Fruit fly (Drosophila melanogaster): ENCODE measurements around the gene Naa60.

Gene Naa60

dm6 chr3L:9713828-9714536 lies 12.7 kb upstream of the Naa60 start, which contains the start of gene vsg (continued):
- TF ChIP-seq CG4820 (GFP tag; optimal IDR thresholded peaks at IDR 0.05), result peak; percentile 70
- TF ChIP-seq CG4854 (GFP tag; optimal IDR thresholded peaks at IDR 0.05), result peak; percentile 6
- peak; percentile 77 for TF ChIP-seq tin (GFP tag; optimal IDR thresholded peaks at IDR 0.05)
- TF ChIP-seq CG7372 (GFP tag; IDR thresholded peaks at IDR 0.05), result peak; percentile 58
- TF ChIP-seq pita (GFP tag; optimal IDR thresholded peaks at IDR 0.05), result no peak
- TF ChIP-seq tna (GFP tag; IDR thresholded peaks at IDR 0.05; ENCODE audit: partially characterized antibody), result peak; percentile 74
- 0 out of 2 replicates have a peak, but pooled peaks have one; percentile 16 for TF ChIP-seq peb (GFP tag; IDR thresholded peaks at IDR 0.05)
- peak; percentile 67 for TF ChIP-seq CG1603 (tag; optimal IDR thresholded peaks at IDR 0.05)
- peak; percentile 25 for TF ChIP-seq Atf3 (GFP tag; optimal IDR thresholded peaks at IDR 0.05)
- TF ChIP-seq CG3995 (GFP tag; optimal IDR thresholded peaks at IDR 0.05), result peak; percentile 48
- TF ChIP-seq hkb (optimal IDR thresholded peaks at IDR 0.05), result no peak
- TF ChIP-seq hkb (GFP tag; IDR thresholded peaks at IDR 0.05), result peak; percentile 53; the same call in 1 of the 2 replicates
- no peak for TF ChIP-seq CHES-1-like (GFP tag; optimal IDR thresholded peaks at IDR 0.05)
- peak; percentile 49 for TF ChIP-seq CG10431 (GFP tag; optimal IDR thresholded peaks at IDR 0.05)
- TF ChIP-seq CG32532 (GFP tag; IDR thresholded peaks at IDR 0.05), result peak; percentile 79
- TF ChIP-seq BEAF-32 (GFP tag; optimal IDR thresholded peaks at IDR 0.05), result peak; percentile 91
- TF ChIP-seq CG3726 (GFP tag; IDR thresholded peaks at IDR 0.05), result no peak
- peak; percentile 79 for TF ChIP-seq CG13296 (GFP tag; optimal IDR thresholded peaks at IDR 0.05)
- TF ChIP-seq row (GFP tag; IDR thresholded peaks at IDR 0.05), result peak; percentile 92
- peak; percentile 9 for TF ChIP-seq HHEX (GFP tag; optimal IDR thresholded peaks at IDR 0.05)
- peak in 1 of 3 experiments; percentile 91 for TF ChIP-seq lola (GFP tag; optimal IDR thresholded peaks at IDR 0.05)
- TF ChIP-seq lbe (GFP tag; optimal IDR thresholded peaks at IDR 0.05), result no peak
- TF ChIP-seq CG15073 (GFP tag; optimal IDR thresholded peaks at IDR 0.05), result no peak
- no peak for TF ChIP-seq CG14965 (GFP tag; optimal IDR thresholded peaks at IDR 0.05; ENCODE audit: borderline replicate concordance)
- peak; percentile 48 for TF ChIP-seq CG7786 (GFP tag; optimal IDR thresholded peaks at IDR 0.05)
- peak; percentile 59; the same call in 1 of the 2 replicates for TF ChIP-seq CG32772 (GFP tag; IDR thresholded peaks at IDR 0.05)
- TF ChIP-seq bcd (GFP tag; optimal IDR thresholded peaks at IDR 0.05), result peak; percentile 78
- TF ChIP-seq CG3065 (GFP tag; optimal IDR thresholded peaks at IDR 0.05), result peak; percentile 13
- no peak for TF ChIP-seq ab (GFP tag; optimal IDR thresholded peaks at IDR 0.05)
- peak; percentile 59 for TF ChIP-seq ewg (GFP tag; optimal IDR thresholded peaks at IDR 0.05)
- peak; percentile 74 for TF ChIP-seq Chrac-16 (GFP tag; optimal IDR thresholded peaks at IDR 0.05)
- peak; percentile 62 for TF ChIP-seq YL-1 (GFP tag; optimal IDR thresholded peaks at IDR 0.05)
- TF ChIP-seq aop (GFP tag; IDR thresholded peaks at IDR 0.05), result no peak
- TF ChIP-seq TFAM (GFP tag; optimal IDR thresholded peaks at IDR 0.05), result no peak
- peak; percentile 83 for TF ChIP-seq NFAT (GFP tag; IDR thresholded peaks at IDR 0.05)
- peak; percentile 82 for TF ChIP-seq Sox102F (GFP tag; optimal IDR thresholded peaks at IDR 0.05)
- TF ChIP-seq GATAe (GFP tag; conservative IDR thresholded peaks at IDR 0.05), result peak; percentile 58; the same call in 1 of the 2 replicates
- TF ChIP-seq shn (GFP tag; optimal IDR thresholded peaks at IDR 0.05), result peak; percentile 40
- peak; percentile 90 for TF ChIP-seq CG18262 (tag; optimal IDR thresholded peaks at IDR 0.05)
- TF ChIP-seq CG18764 (GFP tag; optimal IDR thresholded peaks at IDR 0.05), result peak; percentile 69
- TF ChIP-seq hth (optimal IDR thresholded peaks at IDR 0.05), result no peak
- TF ChIP-seq Max (GFP tag; optimal IDR thresholded peaks at IDR 0.05), result peak; percentile 58
- TF ChIP-seq CG15601 (tag; optimal IDR thresholded peaks at IDR 0.05), result peak; percentile 80
- peak; percentile 61; the same call in 1 of the 2 replicates for TF ChIP-seq HLH3B (GFP tag; IDR thresholded peaks at IDR 0.05)
- TF ChIP-seq phol (tag; optimal IDR thresholded peaks at IDR 0.05), result peak; percentile 90
- TF ChIP-seq hb (GFP tag; IDR thresholded peaks at IDR 0.05; ENCODE audit: partially characterized antibody), result peak; percentile 80
- peak; percentile 81 for TF ChIP-seq Dek (tag; optimal IDR thresholded peaks at IDR 0.05)
- peak; percentile 59 for TF ChIP-seq Xrp1 (GFP tag; IDR thresholded peaks at IDR 0.05)
- peak; percentile 49 for TF ChIP-seq chn (GFP tag; optimal IDR thresholded peaks at IDR 0.05)
- TF ChIP-seq p53 (GFP tag; optimal IDR thresholded peaks at IDR 0.05), result peak; percentile 14
